Worm (Caenorhabditis elegans) whole organism, L4/young adult: ENCODE measurements around the gene sar-1.

Source experiments
- W03F9.2 ChIP-seq: fragments of 150-350 bp; optimal IDR thresholded peaks from 2 replicates; lab custom pipeline; 2014; ENCODE audit warnings: missing biosample characterization, missing genetic modification characterization
- him-1 ChIP-seq: sonication (generic microtip); optimal IDR thresholded peaks from 2 replicates; lab custom pipeline; 2016; ENCODE audit warnings: missing genotype, missing genetic modification reagents, missing genetic modification characterization, missing compliant biosample characterization

ce11 chrIV:4557130-4557529, 44.0 kb upstream of the sar-1 start:
- TF ChIP-seq W03F9.2 (tag; lab: Kevin White, UChicago) = no peak
- TF ChIP-seq him-1 (tag; lab: Kevin White, UChicago) = no peak
